Worm (Caenorhabditis elegans) whole organism, L1 larva: ENCODE measurements around the gene ced-11.

Experiments
- aly-2 ChIP-seq: fragments of 150-350 bp; optimal IDR thresholded peaks from 2 replicates; lab custom pipeline; 2014; ENCODE audit warnings: missing biosample characterization, missing genetic modification characterization
- blmp-1 ChIP-seq: fragments of 150-350 bp; optimal IDR thresholded peaks from 2 replicates; lab custom pipeline; 2014; ENCODE audit warnings: missing biosample characterization, missing genetic modification characterization
- ets-5 ChIP-seq: fragments of 200-800 bp; sonication (Bioruptor generic); IDR thresholded peaks from 2 replicates; pipeline ENCODE4 v1.3.6; 2022; ENCODE audit warnings: missing genetic modification characterization, missing compliant biosample characterization
- fkh-10 ChIP-seq: sonication (generic microtip); optimal IDR thresholded peaks from 2 replicates; lab custom pipeline; 2017; ENCODE audit warnings: missing biosample characterization, missing genetic modification reagents, missing genetic modification characterization
- lin-14 ChIP-seq: fragments of 200-800 bp; sonication (Bioruptor generic); optimal IDR thresholded peaks from 2 replicates; lab custom pipeline; 2018; ENCODE audit warnings: mild to moderate bottlenecking, missing genetic modification characterization, moderate library complexity, missing compliant biosample characterization
- lin-15B ChIP-seq: fragments of 150-350 bp; sonication (generic microtip); optimal IDR thresholded peaks from 3 replicates; lab custom pipeline; 2014; ENCODE audit warnings: missing biosample characterization, missing genetic modification characterization
- mep-1 ChIP-seq: fragments of 150-350 bp; optimal IDR thresholded peaks from 2 replicates; lab custom pipeline; 2014; ENCODE audit warnings: missing biosample characterization, missing genetic modification characterization
- pax-3 ChIP-seq: fragments of 200-800 bp; sonication (Bioruptor generic); optimal IDR thresholded peaks from 2 replicates; lab custom pipeline; 2018; ENCODE audit warnings: mild to moderate bottlenecking, missing genetic modification characterization, moderate library complexity, missing compliant biosample characterization
- pqm-1 ChIP-seq: sonication (generic microtip); optimal IDR thresholded peaks from 3 replicates; lab custom pipeline; 2017; ENCODE audit warnings: missing biosample characterization, missing genetic modification characterization
- snpc-4 ChIP-seq: fragments of 150-350 bp; optimal IDR thresholded peaks from 2 replicates; lab custom pipeline; 2014; ENCODE audit warnings: missing biosample characterization, missing genetic modification characterization
- swsn-7 ChIP-seq: sonication (generic microtip); optimal IDR thresholded peaks from 2 replicates; lab custom pipeline; 2016; ENCODE audit warnings: missing genetic modification characterization, missing compliant biosample characterization

- no peak for TF ChIP-seq pax-3 (tag; lab: Kevin White, UChicago)
- no peak for TF ChIP-seq snpc-4 (tag; lab: Kevin White, UChicago)
- TF ChIP-seq swsn-7 = no peak
- TF ChIP-seq ets-5 (GFP tag; lab: Robert Waterston, UW) = no peak
- no peak for TF ChIP-seq lin-15B
- TF ChIP-seq lin-14 = no peak
- TF ChIP-seq fkh-10 (GFP tag; lab: Kevin White, UChicago) = no peak
- no peak for TF ChIP-seq blmp-1 (tag; lab: Kevin White, UChicago)
- TF ChIP-seq mep-1 (tag; lab: Kevin White, UChicago) = no peak
- TF ChIP-seq aly-2 (tag; lab: Kevin White, UChicago) = no peak
- TF ChIP-seq pqm-1 (tag; lab: Kevin White, UChicago) = no peak
Observed at ce11 chrIII:9109172-9109571, 10.2 kb upstream of the ced-11 start, which contains the start of gene cya-1.
